Fruit fly (Drosophila melanogaster) whole organism, pupa: ENCODE data around the gene CG13088.

Experiments
- CG4496 ChIP-seq: fragments of 200-800 bp; sonication (Bioruptor generic); IDR thresholded peaks from 3 replicates; pipeline ENCODE4 v1.3.6; 2022; ENCODE audit warnings: missing biosample characterization, missing genetic modification characterization
- CG9948 ChIP-seq: fragments of 200-800 bp; sonication (Bioruptor generic); optimal IDR thresholded peaks from 2 replicates; lab custom pipeline; 2018; ENCODE audit warnings: missing biosample characterization, mild to moderate bottlenecking, missing genetic modification characterization, moderate library complexity
- D1 ChIP-seq: fragments of 200-800 bp; sonication (Bioruptor generic); optimal IDR thresholded peaks from 2 replicates; lab custom pipeline; 2018; ENCODE audit warnings: missing biosample characterization, mild to moderate bottlenecking, missing genetic modification characterization, moderate library complexity
- Snoo ChIP-seq: fragments of 200-800 bp; sonication (Bioruptor generic); optimal IDR thresholded peaks from 3 replicates; lab custom pipeline; 2017; ENCODE audit warnings: missing biosample characterization, mild to moderate bottlenecking, missing genetic modification characterization, inconsistent platforms

dm6 chr2L:8468929-8469681, 19.7 kb upstream of the CG13088 start:
- TF ChIP-seq Snoo (peak; percentile 8), CG9948 (no peak), D1 (no peak), CG4496 (GFP tag; lab: Robert Waterston, UW) (no peak)
